Fruit fly (Drosophila melanogaster) whole organism, embryonic: ENCODE data around the gene Sgsh.

ENCODE experiments used
- Aef1 ChIP-seq: fragments of 200-800 bp; sonication (Bioruptor generic); IDR thresholded peaks from 3 replicates; pipeline ENCODE4 v1.3.6; 2022; ENCODE audit warnings: missing biosample characterization, missing genetic modification characterization
- B-H2 ChIP-seq: fragments of 200-800 bp; sonication (Bioruptor generic); optimal IDR thresholded peaks from 2 replicates; lab custom pipeline; 2018; ENCODE audit warnings: missing biosample characterization, mild to moderate bottlenecking, missing genetic modification characterization
- CG10274 ChIP-seq: fragments of 200-800 bp; sonication (Bioruptor generic); optimal IDR thresholded peaks from 3 replicates; lab custom pipeline; 2017; ENCODE audit warnings: missing biosample characterization, mild to moderate bottlenecking, missing genetic modification characterization
- CG11085 ChIP-seq: fragments of 200-800 bp; sonication (Bioruptor generic); IDR thresholded peaks from 2 replicates; pipeline ENCODE4 v1.3.6; 2022; ENCODE audit warnings: missing biosample characterization, missing genetic modification characterization
- CG12104 ChIP-seq: fragments of 200-800 bp; sonication (Bioruptor generic); optimal IDR thresholded peaks from 3 replicates; lab custom pipeline; 2016; ENCODE audit warnings: missing biosample characterization, missing genetic modification characterization
- CG12219 ChIP-seq: fragments of 200-800 bp; sonication (Bioruptor generic); optimal IDR thresholded peaks from 3 replicates; lab custom pipeline; 2018; ENCODE audit warnings: missing biosample characterization, mild to moderate bottlenecking, missing genetic modification characterization
- CG1233 ChIP-seq: fragments of 200-800 bp; sonication (Bioruptor generic); optimal IDR thresholded peaks from 4 replicates; lab custom pipeline; 2018; ENCODE audit warnings: missing biosample characterization, mild to moderate bottlenecking, missing genetic modification characterization
- CG12942 ChIP-seq: fragments of 200-800 bp; sonication (Bioruptor generic); optimal IDR thresholded peaks from 3 replicates; lab custom pipeline; 2016; ENCODE audit warnings: missing biosample characterization, missing genetic modification characterization
- CG14667 ChIP-seq: fragments of 200-800 bp; sonication (Bioruptor generic); IDR thresholded peaks from 2 replicates; pipeline ENCODE4 v1.3.6; 2022; ENCODE audit warnings: missing biosample characterization, missing genetic modification characterization
- CG1529 ChIP-seq: fragments of 200-800 bp; sonication (Bioruptor generic); optimal IDR thresholded peaks from 3 replicates; lab custom pipeline; 2018; ENCODE audit warnings: missing biosample characterization, missing genetic modification characterization
- CG16779 ChIP-seq: fragments of 200-800 bp; sonication (Bioruptor generic); IDR thresholded peaks from 2 replicates; pipeline ENCODE4 v1.3.6; 2022; ENCODE audit warnings: missing biosample characterization, missing genetic modification characterization
- CG18011 ChIP-seq: fragments of 200-800 bp; sonication (Bioruptor generic); optimal IDR thresholded peaks from 2 replicates; lab custom pipeline; 2017; ENCODE audit warnings: missing biosample characterization, missing genetic modification characterization, mild to moderate bottlenecking, moderate library complexity, missing genotype
- CG18476 ChIP-seq: fragments of 200-800 bp; sonication (Bioruptor generic); optimal IDR thresholded peaks from 2 replicates; lab custom pipeline; 2016; ENCODE audit warnings: missing biosample characterization, mild to moderate bottlenecking, missing genetic modification characterization
- CG2202 ChIP-seq: fragments of 200-800 bp; sonication (Bioruptor generic); optimal IDR thresholded peaks from 2 replicates; lab custom pipeline; 2018; ENCODE audit warnings: missing biosample characterization, mild to moderate bottlenecking, missing genetic modification characterization
- CG3065 ChIP-seq: fragments of 200-800 bp; sonication (Bioruptor generic); optimal IDR thresholded peaks from 2 replicates; lab custom pipeline; 2016; ENCODE audit warnings: missing biosample characterization, missing genetic modification characterization
- CG31365 ChIP-seq: fragments of 200-800 bp; sonication (Bioruptor generic); optimal IDR thresholded peaks from 2 replicates; lab custom pipeline; 2018; ENCODE audit warnings: missing biosample characterization, mild to moderate bottlenecking, missing genetic modification characterization
- CG31441 ChIP-seq: fragments of 200-800 bp; sonication (Bioruptor generic); IDR thresholded peaks from 2 replicates; pipeline ENCODE4 v1.3.6; 2022; ENCODE audit warnings: missing biosample characterization, missing genetic modification characterization
- CG4707 ChIP-seq: fragments of 200-800 bp; sonication (Bioruptor generic); optimal IDR thresholded peaks from 2 replicates; lab custom pipeline; 2018; ENCODE audit warnings: missing biosample characterization, mild to moderate bottlenecking, missing genetic modification characterization, moderate library complexity
- CG5245 ChIP-seq: fragments of 200-800 bp; sonication (Bioruptor generic); optimal IDR thresholded peaks from 3 replicates; lab custom pipeline; 2016; ENCODE audit warnings: missing biosample characterization, missing genetic modification characterization
- CG6654 ChIP-seq: fragments of 200-800 bp; sonication (Bioruptor generic); optimal IDR thresholded peaks from 2 replicates; lab custom pipeline; 2017; ENCODE audit warnings: missing biosample characterization, mild to moderate bottlenecking, missing genetic modification characterization
- CG7987 ChIP-seq: fragments of 200-800 bp; sonication (Bioruptor generic); optimal IDR thresholded peaks from 2 replicates; lab custom pipeline; 2018; ENCODE audit warnings: missing biosample characterization, mild to moderate bottlenecking, missing genetic modification characterization, moderate library complexity
- CG8765 ChIP-seq: fragments of 200-800 bp; sonication (Bioruptor generic); IDR thresholded peaks from 2 replicates; pipeline ENCODE4 v1.3.6; 2022; ENCODE audit warnings: missing biosample characterization, missing genetic modification characterization
- Deaf1 ChIP-seq: fragments of 200-800 bp; optimal IDR thresholded peaks from 3 replicates; lab custom pipeline; 2019; ENCODE audit warnings: missing biosample characterization, mild to moderate bottlenecking, missing genetic modification characterization, moderate library complexity
- Dek ChIP-seq: fragments of 200-800 bp; sonication (Bioruptor generic); optimal IDR thresholded peaks from 3 replicates; lab custom pipeline; 2019; ENCODE audit warnings: missing biosample characterization, mild to moderate bottlenecking, missing genetic modification characterization, moderate library complexity
- Dp ChIP-seq: fragments of 200-800 bp; sonication (Bioruptor generic); optimal IDR thresholded peaks from 2 replicates; lab custom pipeline; 2018; ENCODE audit warnings: missing biosample characterization, mild to moderate bottlenecking, missing genetic modification characterization, moderate library complexity
- Dref ChIP-seq: fragments of 200-800 bp; sonication (Bioruptor generic); IDR thresholded peaks from 2 replicates; pipeline ENCODE4 v1.3.6; 2022; ENCODE audit warnings: missing biosample characterization, missing genetic modification characterization
- H15 ChIP-seq: fragments of 200-800 bp; sonication (Bioruptor generic); IDR thresholded peaks from 3 replicates; pipeline ENCODE4 v1.3.6; 2022; ENCODE audit warnings: missing biosample characterization, missing genetic modification characterization
- Hmr ChIP-seq: fragments of 200-800 bp; sonication (Bioruptor generic); optimal IDR thresholded peaks from 3 replicates; lab custom pipeline; 2017; ENCODE audit warnings: mild to moderate bottlenecking, missing biosample characterization, missing genetic modification reagents, missing genetic modification characterization
- Hr39 ChIP-seq: fragments of >200 bp; optimal IDR thresholded peaks from 2 replicates; lab custom pipeline; 2017
- Lpt ChIP-seq: fragments of >200 bp; optimal IDR thresholded peaks from 2 replicates; lab custom pipeline; 2018; ENCODE audit warnings: missing biosample characterization, missing genetic modification characterization
- NC2α ChIP-seq: fragments of 200-800 bp; sonication (Bioruptor generic); optimal IDR thresholded peaks from 2 replicates; lab custom pipeline; 2016; ENCODE audit warnings: missing biosample characterization, missing genetic modification characterization
- Poxn ChIP-seq: fragments of 200-800 bp; sonication (Bioruptor generic); IDR thresholded peaks from 2 replicates; pipeline ENCODE4 v1.3.6; 2022; ENCODE audit warnings: missing biosample characterization, missing genetic modification characterization
- Tbp ChIP-seq: fragments of >200 bp; optimal IDR thresholded peaks from 2 replicates; lab custom pipeline; 2018; ENCODE audit warnings: missing biosample characterization, missing genetic modification characterization
- abd-A ChIP-seq: fragments of 200-800 bp; sonication (Bioruptor generic); optimal IDR thresholded peaks from 3 replicates; lab custom pipeline; 2019; ENCODE audit warnings: missing biosample characterization, mild to moderate bottlenecking, missing genetic modification characterization, moderate library complexity
- aop ChIP-seq: fragments of 200-800 bp; sonication (Bioruptor generic); IDR thresholded peaks from 2 replicates; pipeline ENCODE4 v1.3.6; 2022; ENCODE audit warnings: missing biosample characterization, missing genetic modification characterization
- bab2 ChIP-seq: fragments of 200-800 bp; sonication (Bioruptor generic); optimal IDR thresholded peaks from 2 replicates; lab custom pipeline; 2016; ENCODE audit warnings: missing biosample characterization, missing genetic modification characterization
- cad ChIP-seq: fragments of >200 bp; optimal IDR thresholded peaks from 2 replicates; lab custom pipeline; 2017; ENCODE audit warnings: missing biosample characterization, missing genetic modification characterization
- dm ChIP-seq: fragments of 200-800 bp; sonication (Bioruptor generic); optimal IDR thresholded peaks from 3 replicates; lab custom pipeline; 2016; ENCODE audit warnings: missing biosample characterization, missing genetic modification characterization
- dmrt11E ChIP-seq: fragments of 200-800 bp; sonication (Bioruptor generic); optimal IDR thresholded peaks from 3 replicates; lab custom pipeline; 2018; ENCODE audit warnings: missing biosample characterization, mild to moderate bottlenecking, missing genetic modification characterization, moderate library complexity
- dpn ChIP-seq, 2 experiments: fragments of 200-800 bp; sonication (Bioruptor generic); optimal IDR thresholded peaks; 3 replicates each; lab custom pipeline; 2016; ENCODE audit warnings: missing biosample characterization in 2 of 2, missing genetic modification characterization in 2 of 2
- ems ChIP-seq: fragments of 200-800 bp; sonication (Bioruptor generic); optimal IDR thresholded peaks from 3 replicates; lab custom pipeline; 2016; ENCODE audit warnings: missing biosample characterization, missing genetic modification characterization
- gt ChIP-seq: fragments of 200-800 bp; sonication (Bioruptor generic); IDR thresholded peaks from 2 replicates; pipeline ENCODE4 v1.3.6; 2022; ENCODE audit warnings: missing biosample characterization, missing genetic modification characterization
- lmd ChIP-seq: fragments of 200-800 bp; sonication (Bioruptor generic); IDR thresholded peaks from 2 replicates; pipeline ENCODE4 v1.3.6; 2022; ENCODE audit warnings: missing biosample characterization, missing genetic modification characterization
- pfk ChIP-seq: fragments of 200-800 bp; sonication (Bioruptor generic); optimal IDR thresholded peaks from 2 replicates; lab custom pipeline; 2018; ENCODE audit warnings: missing biosample characterization, mild to moderate bottlenecking, missing genetic modification characterization, moderate library complexity
- psq ChIP-seq: fragments of 200-800 bp; sonication (Bioruptor generic); optimal IDR thresholded peaks from 2 replicates; lab custom pipeline; 2017; ENCODE audit warnings: missing biosample characterization, missing genetic modification characterization
- pzg ChIP-seq: fragments of 200-800 bp; sonication (Bioruptor generic); optimal IDR thresholded peaks from 3 replicates; lab custom pipeline; 2018; ENCODE audit warnings: missing biosample characterization, mild to moderate bottlenecking, missing genetic modification characterization, moderate library complexity
- sens ChIP-seq: fragments of 200-800 bp; sonication (Bioruptor generic); peaks from one replicate; lab custom pipeline; 2016; ENCODE audit warnings: missing biosample characterization, missing genetic modification characterization
- tin ChIP-seq: fragments of 200-800 bp; sonication (Bioruptor generic); optimal IDR thresholded peaks from 3 replicates; lab custom pipeline; 2016; ENCODE audit warnings: missing biosample characterization, missing genetic modification characterization
- tx ChIP-seq: fragments of 200-800 bp; sonication (Bioruptor generic); optimal IDR thresholded peaks from 2 replicates; lab custom pipeline; 2016; ENCODE audit warnings: missing biosample characterization, missing genetic modification characterization
- zf30C ChIP-seq: fragments of 200-800 bp; sonication (Bioruptor generic); optimal IDR thresholded peaks from 3 replicates; lab custom pipeline; 2018; ENCODE audit warnings: missing biosample characterization, mild to moderate bottlenecking, missing genetic modification characterization
- zfh1 ChIP-seq: fragments of 200-800 bp; sonication (Bioruptor generic); IDR thresholded peaks from 3 replicates; pipeline ENCODE4 v1.3.6; 2022; ENCODE audit warnings: missing biosample characterization, missing genetic modification characterization

Gene Sgsh

dm6 chr3R:18928918-18929705, 16.4 kb upstream of the Sgsh start, which contains the start of gene CG42613 (continued):
- TF ChIP-seq H15 (GFP tag; lab: Robert Waterston, UW) = peak; percentile 53; the same call in 1 of the 3 replicates
- TF ChIP-seq CG10274 = peak; percentile 38
- peak; percentile 56 for TF ChIP-seq dmrt11E (tag; lab: Kevin White, UChicago)
- TF ChIP-seq CG5245 = peak; percentile 61
- no peak for TF ChIP-seq Poxn (GFP tag; lab: Robert Waterston, UW)
- TF ChIP-seq CG1233 (GFP tag; lab: Kevin White, UChicago) = peak; percentile 87
- TF ChIP-seq abd-A (tag; lab: Kevin White, UChicago) = peak; percentile 39
- TF ChIP-seq psq (GFP tag; lab: Kevin White, UChicago) = no peak
- peak; percentile 64 for TF ChIP-seq CG4707 (GFP tag; lab: Kevin White, UChicago)
- TF ChIP-seq tin (GFP tag; lab: Kevin White, UChicago) = peak; percentile 17
- peak; percentile 65 for TF ChIP-seq CG12104 (GFP tag; lab: Kevin White, UChicago)
- TF ChIP-seq NC2α = peak; percentile 50
- no peak for TF ChIP-seq CG18476 (GFP tag; lab: Kevin White, UChicago)
- TF ChIP-seq CG12219 (GFP tag; lab: Kevin White, UChicago) = peak; percentile 60
- TF ChIP-seq aop (GFP tag; lab: Robert Waterston, UW) = peak; percentile 75
- TF ChIP-seq pfk = peak; percentile 7
- TF ChIP-seq CG14667 (GFP tag; lab: Robert Waterston, UW) = no peak
- TF ChIP-seq Lpt (GFP tag; lab: Kevin White, UChicago) = no peak
- no peak for TF ChIP-seq CG8765 (GFP tag; lab: Robert Waterston, UW)
- TF ChIP-seq CG31441 (GFP tag; lab: Robert Waterston, UW) = peak; percentile 68
- peak; percentile 34 for TF ChIP-seq CG12942 (GFP tag; lab: Kevin White, UChicago)
- peak; percentile 56 for TF ChIP-seq CG2202 (tag; lab: Kevin White, UChicago)
- peak; percentile 93 for TF ChIP-seq CG7987 (GFP tag; lab: Kevin White, UChicago)
- peak; percentile 56 for TF ChIP-seq Dp
- peak; percentile 88 for TF ChIP-seq sens (GFP tag; lab: Kevin White, UChicago)
- peak; percentile 96 for TF ChIP-seq CG18011 (GFP tag; lab: Kevin White, UChicago)
- peak; percentile 53; the same call in 2 of the 3 replicates for TF ChIP-seq Aef1 (GFP tag; lab: Robert Waterston, UW)
- TF ChIP-seq ems (GFP tag; lab: Kevin White, UChicago) = peak; percentile 51
- no peak for TF ChIP-seq CG16779
- TF ChIP-seq Deaf1 = peak; percentile 72
- TF ChIP-seq CG1529 (GFP tag; lab: Kevin White, UChicago) = peak; percentile 27
- peak; percentile 35; the same call in 1 of the 2 replicates for TF ChIP-seq CG11085
- peak; percentile 15 for TF ChIP-seq pzg (GFP tag; lab: Kevin White, UChicago)
- TF ChIP-seq bab2 (GFP tag; lab: Kevin White, UChicago) = no peak
- peak; percentile 66 for TF ChIP-seq zfh1 (GFP tag; lab: Robert Waterston, UW)
- no peak for TF ChIP-seq B-H2 (GFP tag; lab: Kevin White, UChicago)
- peak; percentile 35 for TF ChIP-seq CG6654
- TF ChIP-seq Dref = peak; percentile 61
- no peak for TF ChIP-seq zf30C
- no peak for TF ChIP-seq cad (GFP tag; lab: Kevin White, UChicago)
- TF ChIP-seq Tbp (GFP tag; lab: Kevin White, UChicago) = no peak
- peak; percentile 2 for TF ChIP-seq CG3065
- peak; percentile 64 for TF ChIP-seq dm (GFP tag; lab: Kevin White, UChicago)
- TF ChIP-seq Hr39 = no peak
- peak in 1 of 2 experiments; percentile 72 for TF ChIP-seq dpn (GFP tag; optimal IDR thresholded peaks at IDR 0.05; lab: Kevin White, UChicago)
- TF ChIP-seq Hmr (GFP tag; lab: Kevin White, UChicago) = peak; percentile 71
- TF ChIP-seq lmd (GFP tag; lab: Robert Waterston, UW) = no peak
- TF ChIP-seq tx (GFP tag; lab: Kevin White, UChicago) = no peak
- no peak; the same call in 1 of the 2 replicates for TF ChIP-seq gt (GFP tag; lab: Robert Waterston, UW)
- peak; percentile 69 for TF ChIP-seq CG31365 (tag; lab: Kevin White, UChicago)
- peak; percentile 11 for TF ChIP-seq Dek (tag; lab: Kevin White, UChicago)
